Fruit fly (Drosophila melanogaster) Kc167 (cell line): ENCODE results near the gene Acyp2.

Experiments used
- Myc ChIP-seq: fragments of >200 bp; optimal IDR thresholded peaks from 2 replicates; lab custom pipeline; 2017; ENCODE audit warnings: missing external identifiers
- Sin3A ChIP-seq: fragments of >200 bp; optimal IDR thresholded peaks from 2 replicates; lab custom pipeline; 2018; ENCODE audit warnings: missing external identifiers
- h ChIP-seq: fragments of >200 bp; optimal IDR thresholded peaks from 3 replicates; lab custom pipeline; 2018; ENCODE audit warnings: missing external identifiers
- insv ChIP-seq: fragments of >200 bp; optimal IDR thresholded peaks from 3 replicates; lab custom pipeline; 2018; ENCODE audit warnings: missing external identifiers
- psq ChIP-seq: fragments of >200 bp; optimal IDR thresholded peaks from 2 replicates; lab custom pipeline; 2017; ENCODE audit warnings: missing external identifiers
- ttk ChIP-seq: sonication (Bioruptor generic); optimal IDR thresholded peaks from 2 replicates; lab custom pipeline; 2017; ENCODE audit warnings: missing external identifiers

Acyp2 gene

DNA sequence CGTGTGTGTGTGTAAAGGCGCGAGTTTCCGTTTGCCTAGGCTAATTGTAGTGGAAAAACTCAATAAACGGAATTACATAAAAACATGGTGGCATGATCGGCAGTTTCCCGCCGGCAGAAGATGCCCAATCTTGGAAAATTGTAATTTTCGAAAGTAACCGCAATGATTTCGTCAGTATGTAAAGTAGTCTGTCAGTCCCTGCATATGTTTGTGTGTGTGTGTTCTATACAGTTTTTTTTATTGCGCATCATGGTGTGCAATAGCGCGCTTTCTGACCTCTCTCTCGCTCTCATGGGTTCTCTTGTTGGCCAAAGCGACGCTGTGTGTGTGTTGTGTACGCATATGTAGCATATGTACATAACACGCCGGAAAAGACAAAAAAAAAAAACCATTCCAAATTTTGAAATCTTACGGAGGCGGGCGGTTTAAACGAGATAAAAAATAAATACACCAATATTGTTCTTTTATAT, 1.8 kb downstream of the Acyp2 start:
- no peak for TF ChIP-seq h (lab: Kevin White, UChicago)
- TF ChIP-seq Myc (lab: Kevin White, UChicago): no peak
- TF ChIP-seq insv (lab: Kevin White, UChicago): no peak
- no peak for TF ChIP-seq Sin3A

DNA sequence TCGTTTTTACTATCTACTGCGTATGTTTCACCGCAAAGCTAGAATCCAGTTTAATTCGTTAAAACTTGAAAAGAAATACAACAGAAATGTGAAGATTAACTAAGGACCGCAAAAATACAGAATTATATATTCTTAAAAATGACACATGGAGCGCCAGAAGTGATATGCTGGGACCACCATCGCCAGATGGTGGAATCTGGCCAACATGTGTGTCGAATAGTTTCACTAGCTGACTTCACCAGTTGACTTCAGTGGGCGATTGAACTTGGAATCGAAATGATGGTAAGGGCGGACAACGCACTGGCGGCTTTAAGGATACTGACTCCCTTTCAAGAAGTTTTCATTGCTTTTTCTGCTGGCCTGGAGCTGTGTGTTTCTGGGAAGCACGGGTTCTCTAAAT, 9.5 kb downstream of the Acyp2 start, which contains the start of gene CG9593:
Gene CG9593 (plus strand): TSS at position 270 of the 400 bp plus-strand sequence.
- TF ChIP-seq insv (lab: Kevin White, UChicago) (no peak), ttk (lab: Kevin White, UChicago) (no peak), psq (lab: Kevin White, UChicago) (no peak)

DNA sequence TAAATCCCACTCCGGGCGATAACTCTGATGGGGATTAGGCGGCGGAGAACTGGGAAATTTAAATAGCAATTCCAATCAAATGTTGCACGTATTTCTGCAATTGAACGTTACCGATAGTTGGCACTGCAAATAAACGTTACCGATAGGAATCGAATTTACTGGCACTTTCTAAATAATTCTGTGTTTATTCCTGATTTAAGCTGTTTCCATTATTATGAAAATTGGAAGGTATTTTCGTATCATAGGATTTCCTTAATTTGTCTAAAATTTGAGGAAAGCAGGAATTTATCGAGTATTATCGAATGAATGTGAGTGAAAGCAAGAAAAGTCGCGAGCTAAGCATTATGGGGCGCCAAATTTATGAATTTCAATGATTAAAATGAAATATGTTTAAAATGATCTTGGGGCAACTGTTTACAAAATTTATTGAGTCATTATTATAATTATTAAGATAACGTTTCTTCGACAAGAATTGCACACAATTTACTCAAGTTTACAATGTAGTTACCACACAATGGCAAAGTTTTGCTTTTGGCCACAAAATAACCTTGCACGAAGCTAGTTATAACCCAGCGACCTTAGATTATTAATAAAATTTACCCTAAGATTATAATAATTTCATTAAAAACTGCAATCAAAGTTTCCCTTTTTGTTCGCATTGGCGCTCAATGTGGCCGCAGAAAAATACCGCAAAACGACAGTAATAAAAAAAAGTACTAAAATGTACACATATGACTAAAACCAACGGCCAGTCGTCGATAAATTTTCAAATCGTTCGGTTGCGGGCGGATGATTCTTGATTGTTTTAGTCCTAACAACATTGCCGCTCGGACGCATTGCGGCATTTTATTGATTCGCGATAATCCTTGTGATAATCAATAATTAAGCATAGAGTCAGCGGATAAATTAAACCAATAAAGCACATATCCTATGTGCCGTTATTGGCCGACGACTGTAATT, 11.3 kb downstream of the Acyp2 start, which contains the start of gene alpha-Man-IIb:
Gene alpha-Man-IIb (plus strand): TSS at position 747 of the 960 bp plus-strand sequence.
- TF ChIP-seq psq (lab: Kevin White, UChicago): peak; percentile 74
- TF ChIP-seq h (lab: Kevin White, UChicago): no peak
- no peak for TF ChIP-seq insv (lab: Kevin White, UChicago)

DNA sequence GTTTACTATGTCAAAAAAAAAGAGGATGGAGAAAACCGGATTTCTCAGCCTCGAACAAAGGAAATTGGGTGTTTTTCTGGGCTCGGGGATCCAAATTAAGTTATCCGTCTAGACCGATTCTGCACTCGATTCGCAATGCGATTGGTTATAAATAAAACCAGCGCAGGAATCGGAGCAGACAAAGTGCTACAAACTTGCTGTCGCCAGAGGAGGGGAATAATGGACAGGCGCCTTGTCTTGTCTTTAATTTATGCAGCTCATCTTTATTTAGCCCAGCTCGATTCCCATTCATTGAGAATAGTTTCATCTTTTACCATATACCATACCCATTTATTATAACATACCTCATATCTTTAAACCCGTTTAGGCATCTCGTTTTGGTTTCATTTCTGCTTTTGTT, 12.2 kb downstream of the Acyp2 start:
- no peak for TF ChIP-seq psq (lab: Kevin White, UChicago)
- TF ChIP-seq insv (lab: Kevin White, UChicago): no peak
- TF ChIP-seq ttk (lab: Kevin White, UChicago): no peak

DNA sequence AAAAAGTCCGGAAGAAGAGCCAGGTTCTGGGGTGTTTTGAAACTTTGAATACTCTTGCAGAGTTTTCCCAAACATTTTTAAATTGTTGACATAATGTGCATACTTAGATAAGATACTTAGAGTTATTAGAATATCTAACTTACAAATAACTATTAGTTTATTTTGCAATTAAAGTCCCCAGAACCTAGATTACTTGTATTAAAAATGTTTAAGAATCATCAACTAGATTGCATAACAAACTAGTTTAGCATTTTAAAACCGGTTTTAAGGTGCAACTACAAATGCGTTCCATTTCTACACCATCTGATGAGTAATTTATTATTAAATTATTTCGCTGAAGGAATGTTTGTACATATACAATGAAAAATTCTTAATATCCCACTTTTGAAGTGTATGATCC, 13.9 kb downstream of the Acyp2 start:
- no peak for TF ChIP-seq ttk (lab: Kevin White, UChicago)
- no peak for TF ChIP-seq psq (lab: Kevin White, UChicago)
- no peak for TF ChIP-seq Sin3A

DNA sequence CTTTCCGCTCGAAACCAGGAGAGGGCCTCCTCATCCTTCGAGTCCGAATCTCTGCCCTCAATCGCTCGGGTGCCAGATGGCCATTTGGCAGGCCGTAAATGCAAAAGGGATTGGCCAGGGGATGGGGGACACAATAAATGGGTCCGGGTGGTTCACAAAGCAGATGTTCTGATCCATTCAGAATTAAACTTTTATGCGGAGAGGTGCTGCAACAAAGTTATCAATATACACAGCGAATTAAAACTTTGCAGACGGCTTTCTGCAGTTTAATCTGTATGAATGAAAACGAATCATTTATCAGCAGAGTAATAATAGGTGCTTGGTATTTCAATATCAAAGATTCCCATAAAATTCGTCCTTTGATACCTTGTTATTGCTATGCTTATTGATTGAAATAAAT, 14.8 kb downstream of the Acyp2 start:
- no peak for TF ChIP-seq insv (lab: Kevin White, UChicago)

DNA sequence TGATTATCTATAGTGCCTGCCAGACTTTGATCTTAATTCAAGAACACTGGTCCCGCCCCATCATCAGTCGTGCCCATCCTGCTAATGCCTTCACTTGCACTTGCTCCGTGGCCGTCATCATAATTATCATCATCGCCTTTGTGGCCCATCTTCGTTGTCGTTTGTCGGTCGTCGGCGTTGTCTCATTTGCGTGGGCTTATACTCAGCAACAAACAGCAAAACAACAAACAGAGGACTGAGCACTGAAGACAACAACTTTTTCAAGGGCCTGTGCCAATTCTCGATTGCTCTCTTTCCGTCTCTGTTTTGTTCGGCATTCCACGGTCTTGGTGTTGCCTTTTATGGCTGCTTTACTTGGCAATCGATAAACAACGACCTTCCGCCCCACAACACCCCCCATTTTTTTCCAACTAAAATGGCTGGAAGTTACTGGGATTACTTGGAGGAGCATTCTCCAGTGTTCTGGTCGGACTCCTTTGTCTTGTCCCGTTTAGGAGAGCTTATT, 15.4 kb downstream of the Acyp2 start:
- TF ChIP-seq psq (lab: Kevin White, UChicago) (no peak), ttk (lab: Kevin White, UChicago) (no peak), h (lab: Kevin White, UChicago) (no peak), Myc (lab: Kevin White, UChicago) (no peak), insv (lab: Kevin White, UChicago) (no peak), Sin3A (no peak)

DNA sequence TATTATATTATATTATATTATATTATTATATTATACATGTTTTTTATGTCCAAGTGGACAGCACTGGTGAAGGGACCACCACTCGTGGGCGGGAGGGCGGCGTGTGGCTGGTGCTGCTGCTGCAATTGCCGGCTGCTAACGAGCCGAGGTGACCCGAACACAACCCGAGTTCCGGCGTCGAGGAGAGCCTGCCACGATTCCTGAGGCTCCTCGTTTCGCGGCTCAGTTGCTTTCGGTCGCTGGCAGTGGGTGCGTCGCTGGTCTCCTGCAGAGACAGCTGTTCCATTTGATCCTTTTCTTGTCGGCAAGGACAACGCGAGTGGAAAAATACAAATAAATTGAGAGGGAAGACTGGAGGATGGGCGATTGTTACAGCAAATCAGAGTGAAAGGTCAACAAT, 17.9 kb downstream of the Acyp2 start:
- TF ChIP-seq psq (lab: Kevin White, UChicago) (no peak), Myc (lab: Kevin White, UChicago) (no peak), Sin3A (no peak), h (lab: Kevin White, UChicago) (no peak), ttk (lab: Kevin White, UChicago) (no peak), insv (lab: Kevin White, UChicago) (no peak)

DNA sequence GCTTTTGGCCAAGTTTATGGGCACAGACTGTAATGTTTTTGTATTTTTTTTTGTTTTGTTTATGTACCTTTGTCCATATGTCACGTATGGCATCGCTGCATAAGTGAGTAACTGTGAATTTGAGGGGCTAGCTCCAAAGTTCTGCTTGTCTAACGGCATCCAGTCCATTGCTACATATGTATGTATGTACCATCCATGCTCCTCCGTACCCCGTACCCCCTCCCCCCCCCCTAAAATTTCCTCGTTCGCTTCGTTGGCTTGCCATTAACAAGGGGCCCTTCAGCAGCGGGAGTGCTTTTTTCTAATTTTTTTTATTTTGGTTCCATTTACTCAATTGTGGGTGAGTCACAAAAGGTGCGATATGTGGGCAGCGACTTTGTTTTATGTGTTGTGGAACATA, 21.7 kb downstream of the Acyp2 start:
- TF ChIP-seq ttk (lab: Kevin White, UChicago) (no peak), h (lab: Kevin White, UChicago) (no peak), insv (lab: Kevin White, UChicago) (no peak), Myc (lab: Kevin White, UChicago) (no peak), psq (lab: Kevin White, UChicago) (no peak), Sin3A (no peak)

DNA sequence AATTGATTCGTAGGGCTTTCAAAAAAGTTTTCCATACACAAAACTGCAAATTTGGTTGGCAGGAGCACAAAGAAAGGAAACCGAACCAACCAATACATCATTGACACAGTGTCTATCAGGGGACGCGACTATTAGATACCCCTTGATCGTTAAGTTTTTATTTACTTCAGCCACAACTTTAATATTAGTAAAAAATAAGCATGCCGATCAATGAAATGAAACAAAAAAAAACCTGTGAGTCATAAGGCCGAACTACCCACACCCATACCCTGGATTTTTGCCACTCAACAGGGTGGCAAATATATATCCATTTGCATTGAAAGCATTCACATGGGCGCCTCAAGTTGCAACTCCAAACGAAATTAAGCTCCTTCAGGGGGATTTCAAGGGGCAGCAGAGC, 23.8 kb downstream of the Acyp2 start:
- no peak for TF ChIP-seq psq (lab: Kevin White, UChicago)
- TF ChIP-seq Myc (lab: Kevin White, UChicago): no peak
- no peak for TF ChIP-seq insv (lab: Kevin White, UChicago)
- no peak for TF ChIP-seq ttk (lab: Kevin White, UChicago)
- no peak for TF ChIP-seq h (lab: Kevin White, UChicago)
- no peak for TF ChIP-seq Sin3A

DNA sequence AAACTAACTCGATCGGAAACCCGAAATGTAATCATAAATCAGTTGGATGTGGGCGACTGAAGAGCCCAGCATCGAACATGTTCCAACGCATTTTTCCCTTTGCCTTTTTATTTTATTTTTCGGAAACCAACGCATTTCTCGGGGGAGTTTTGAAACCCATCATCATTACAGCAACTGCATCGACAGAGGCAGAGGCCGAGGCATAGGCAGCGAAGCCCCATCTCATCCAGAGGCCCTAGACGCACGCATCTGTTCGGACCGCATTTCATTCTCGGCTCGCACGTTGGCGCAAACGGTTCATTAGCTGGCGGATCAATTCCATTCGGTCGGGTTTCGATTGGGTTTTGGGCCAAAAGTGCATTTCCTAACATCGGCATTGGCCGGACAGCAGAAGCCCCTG, 33.0 kb downstream of the Acyp2 start, which contains the start of gene CG4576:
Gene CG4576 (plus strand): TSS at position 227 of the 400 bp plus-strand sequence.
- TF ChIP-seq ttk (lab: Kevin White, UChicago): no peak
- TF ChIP-seq insv (lab: Kevin White, UChicago): no peak
- no peak for TF ChIP-seq Sin3A
- TF ChIP-seq Myc (lab: Kevin White, UChicago): no peak
- no peak for TF ChIP-seq psq (lab: Kevin White, UChicago)
- TF ChIP-seq h (lab: Kevin White, UChicago): no peak

DNA sequence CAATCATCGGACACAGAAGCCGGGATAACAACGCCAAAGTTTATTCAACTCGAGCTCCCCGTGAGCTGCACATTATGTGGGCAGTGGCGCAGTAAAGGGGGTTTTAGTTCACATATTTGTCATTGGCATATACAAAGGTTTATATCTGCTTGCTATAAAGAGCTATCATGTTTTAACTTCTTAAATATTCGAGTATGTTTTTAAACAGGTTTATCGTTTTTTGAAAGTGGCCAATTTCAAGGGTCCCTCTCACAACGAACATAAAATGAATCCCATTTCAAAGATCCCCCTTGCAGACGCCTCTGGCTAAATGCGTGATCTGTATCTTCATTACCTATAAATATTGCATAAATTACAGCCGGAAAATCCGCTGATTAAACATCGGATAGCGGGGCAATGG, 35.1 kb downstream of the Acyp2 start:
- TF ChIP-seq psq (lab: Kevin White, UChicago) (no peak), ttk (lab: Kevin White, UChicago) (no peak), insv (lab: Kevin White, UChicago) (no peak), h (lab: Kevin White, UChicago) (no peak), Myc (lab: Kevin White, UChicago) (no peak), Sin3A (no peak)
